Worm (Caenorhabditis elegans): ENCODE results near the gene C47G2.3.

- TF ChIP-seq him-1 (tag; optimal IDR thresholded peaks at IDR 0.05) = no peak
- no peak for TF ChIP-seq W03F9.2 (tag; optimal IDR thresholded peaks at IDR 0.05)
Observed at ce11 chrII:11336640-11337241, 46.8 kb upstream of the C47G2.3 start.
